Worm (Caenorhabditis elegans) whole organism, late embryonic: Measurements from ENCODE around the gene C26B2.2.

ENCODE experiments used
- ceh-24 ChIP-seq: sonication (generic microtip); optimal IDR thresholded peaks from 2 replicates; lab custom pipeline; 2016; ENCODE audit warnings: mild to moderate bottlenecking, missing genetic modification characterization, missing compliant biosample characterization
- ceh-34 ChIP-seq: sonication (generic microtip); optimal IDR thresholded peaks from 2 replicates; lab custom pipeline; 2016; ENCODE audit warnings: mild to moderate bottlenecking, missing genetic modification characterization, missing compliant biosample characterization
- ceh-9 ChIP-seq: sonication (generic microtip); optimal IDR thresholded peaks from 2 replicates; lab custom pipeline; 2016; ENCODE audit warnings: mild to moderate bottlenecking, missing genetic modification characterization, inconsistent platforms, missing compliant biosample characterization
- dmd-4 ChIP-seq: sonication (generic microtip); optimal IDR thresholded peaks from 2 replicates; lab custom pipeline; 2016; ENCODE audit warnings: borderline replicate concordance, missing genetic modification characterization, missing compliant biosample characterization
- elt-2 ChIP-seq: sonication (generic microtip); optimal IDR thresholded peaks from 2 replicates; lab custom pipeline; 2016; ENCODE audit warnings: missing genetic modification reagents, missing genetic modification characterization, missing compliant biosample characterization
- nhr-232 ChIP-seq: sonication (generic microtip); optimal IDR thresholded peaks from 2 replicates; lab custom pipeline; 2016; ENCODE audit warnings: missing genetic modification characterization, missing compliant biosample characterization
- pag-3 ChIP-seq: sonication (generic microtip); optimal IDR thresholded peaks from 2 replicates; lab custom pipeline; 2016; ENCODE audit warnings: missing compliant biosample characterization, missing genetic modification characterization, borderline replicate concordance
- pat-9 ChIP-seq: fragments of 200-800 bp; sonication (Bioruptor generic); optimal IDR thresholded peaks from 2 replicates; lab custom pipeline; 2018; ENCODE audit warnings: mild to moderate bottlenecking, missing genetic modification characterization, moderate library complexity, missing compliant biosample characterization
- pqm-1 ChIP-seq: sonication (generic microtip); optimal IDR thresholded peaks from 2 replicates; lab custom pipeline; 2016; ENCODE audit warnings: missing genetic modification characterization, missing compliant biosample characterization
- sox-2 ChIP-seq: fragments of 200-800 bp; sonication (Bioruptor generic); IDR thresholded peaks from 2 replicates; pipeline ENCODE4 v1.3.6; 2022; ENCODE audit warnings: missing genetic modification reagents, missing genetic modification characterization, missing compliant biosample characterization
- sox-4 ChIP-seq: sonication (generic microtip); optimal IDR thresholded peaks from 2 replicates; lab custom pipeline; 2017; ENCODE audit warnings: mild to moderate bottlenecking, missing genetic modification characterization, inconsistent platforms, missing compliant biosample characterization
- unc-86 ChIP-seq: sonication (generic microtip); optimal IDR thresholded peaks from 2 replicates; lab custom pipeline; 2016; ENCODE audit warnings: missing genetic modification characterization, missing compliant biosample characterization
- zip-5 ChIP-seq: sonication (generic microtip); optimal IDR thresholded peaks from 2 replicates; lab custom pipeline; 2016; ENCODE audit warnings: missing genetic modification characterization, missing compliant biosample characterization
- ztf-16 ChIP-seq: sonication (generic microtip); optimal IDR thresholded peaks from 2 replicates; lab custom pipeline; 2017; ENCODE audit warnings: missing genetic modification characterization, missing compliant biosample characterization

DNA sequence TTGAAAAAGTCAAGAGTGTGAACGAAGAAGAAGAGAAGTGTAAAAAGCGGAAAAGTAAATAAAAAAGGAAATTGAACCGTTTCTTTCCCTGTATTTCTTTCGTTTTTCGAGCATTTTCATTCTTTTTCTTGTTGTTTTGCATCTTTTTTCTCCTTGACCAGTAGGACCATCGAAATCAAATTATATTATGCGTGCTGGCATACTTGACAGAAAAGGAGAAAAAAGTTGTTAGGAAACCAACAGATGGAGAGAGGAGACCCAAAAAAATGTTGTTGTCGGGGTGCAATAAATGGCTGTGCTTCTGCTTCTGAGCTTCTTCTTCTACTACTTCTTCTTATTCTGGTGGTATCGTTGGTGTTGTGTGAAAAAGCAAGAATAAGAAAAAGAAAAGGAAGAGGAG, 32.0 kb upstream of the C26B2.2 start:
- TF ChIP-seq zip-5 (tag; lab: Kevin White, UChicago) (no peak), sox-4 (tag; lab: Kevin White, UChicago) (no peak), ztf-16 (tag; lab: Kevin White, UChicago) (no peak), unc-86 (tag; lab: Kevin White, UChicago) (no peak), ceh-24 (no peak), dmd-4 (tag; lab: Kevin White, UChicago) (no peak), ceh-34 (tag; lab: Kevin White, UChicago) (no peak), sox-2 (no peak), pat-9 (tag; lab: Kevin White, UChicago) (no peak), elt-2 (tag; lab: Kevin White, UChicago) (no peak), nhr-232 (no peak), pag-3 (tag; lab: Kevin White, UChicago) (no peak), pqm-1 (no peak), ceh-9 (tag; lab: Kevin White, UChicago) (no peak)
